Worm (Caenorhabditis elegans): ENCODE results near the gene C18A11.1.

ce11 chrX:8048637-8049036, 20.5 kb upstream of the C18A11.1 start:
- TF ChIP-seq ets-7 (tag; optimal IDR thresholded peaks at IDR 0.05) (no peak), flt-1 (GFP tag; IDR thresholded peaks at IDR 0.05) (no peak), B0310.2 (tag; optimal IDR thresholded peaks at IDR 0.05) (no peak)
